Fruit fly (Drosophila melanogaster): Measurements from ENCODE around the gene CG42450.
A peak's percentile ranks its signal among the peaks of the same experiment; 100 is the strongest.

DNA sequence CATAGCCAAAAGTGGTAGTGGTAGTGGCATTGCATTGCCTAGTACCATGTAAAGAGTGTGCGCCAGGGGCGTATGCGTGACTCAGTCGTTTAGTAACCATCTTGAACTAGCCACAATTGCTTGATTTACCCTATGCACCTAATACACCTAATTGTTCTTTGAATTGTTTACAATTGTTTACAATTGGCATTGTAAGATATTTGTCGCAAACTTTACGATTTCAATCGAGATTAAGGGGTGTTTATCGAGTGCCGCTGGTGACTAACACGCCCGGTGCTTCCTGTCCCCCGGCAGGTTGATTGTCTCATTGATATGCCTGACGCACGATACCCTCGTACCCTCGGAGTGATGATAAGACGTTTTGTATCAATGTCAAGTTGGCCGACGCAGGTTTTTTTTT, 23.9 kb downstream of the CG42450 start:
- TF ChIP-seq CG32121 (GFP tag; IDR thresholded peaks at IDR 0.05) (peak; percentile 22; the same call in 1 of the 2 replicates), EcR (GFP tag; optimal IDR thresholded peaks at IDR 0.05) (no peak), Pif1A (GFP tag; optimal IDR thresholded peaks at IDR 0.05) (no peak), D1 (tag; optimal IDR thresholded peaks at IDR 0.05) (no peak), gl (tag; optimal IDR thresholded peaks at IDR 0.05) (no peak), Ets98B (GFP tag; IDR thresholded peaks at IDR 0.05) (no peak), CG15710 (tag; optimal IDR thresholded peaks at IDR 0.05) (peak; percentile 42), fd96Ca (GFP tag; IDR thresholded peaks at IDR 0.05) (peak; percentile 52; the same call in 2 of the 3 replicates), CG8159 (tag; optimal IDR thresholded peaks at IDR 0.05) (no peak), Pif1B (GFP tag; optimal IDR thresholded peaks at IDR 0.05) (no peak)

Data from whole organism, pupa.